Fruit fly (Drosophila melanogaster): ENCODE results near the gene CG17928.

CG17928 gene

dm6 chr2L:16815989-16816749 is 24.8 kb downstream of the CG17928 start, which contains the start of gene mdy (continued):
- TF ChIP-seq ken (GFP tag; IDR thresholded peaks at IDR 0.05) (peak; percentile 60; the same call in 1 of the 3 replicates), so (GFP tag; IDR thresholded peaks at IDR 0.05) (no peak), CG8478 (optimal IDR thresholded peaks at IDR 0.05) (no peak), zfh1 (GFP tag; IDR thresholded peaks at IDR 0.05) (peak; percentile 60; the same call in 2 of the 3 replicates), CG14441 (GFP tag; IDR thresholded peaks at IDR 0.05) (peak; percentile 47), MBD-R2 (GFP tag; IDR thresholded peaks at IDR 0.05) (no peak; the same call in 1 of the 2 replicates), CG34422 (GFP tag; IDR thresholded peaks at IDR 0.05) (peak; percentile 15; the same call in 2 of the 3 replicates), CG6689 (GFP tag; IDR thresholded peaks at IDR 0.05) (peak; percentile 60; the same call in 1 of the 2 replicates), CG33557 (GFP tag; optimal IDR thresholded peaks at IDR 0.05) (peak; percentile 45), CG11085 (GFP tag; IDR thresholded peaks at IDR 0.05) (no peak; the same call in 1 of the 2 replicates), BtbVII (GFP tag; optimal IDR thresholded peaks at IDR 0.05) (no peak), Bdp1 (GFP tag; optimal IDR thresholded peaks at IDR 0.05) (peak; percentile 37), CG12744 (GFP tag; optimal IDR thresholded peaks at IDR 0.05) (peak; percentile 13), B-H2 (GFP tag; optimal IDR thresholded peaks at IDR 0.05) (peak; percentile 24), zfh2 (GFP tag; optimal IDR thresholded peaks at IDR 0.05) (peak; percentile 41), ems (GFP tag; optimal IDR thresholded peaks at IDR 0.05) (peak; percentile 48), ara (GFP tag; IDR thresholded peaks at IDR 0.05) (peak; percentile 64), oc (tag; optimal IDR thresholded peaks at IDR 0.05) (no peak), NK7.1 (GFP tag; optimal IDR thresholded peaks at IDR 0.05) (no peak), unpg (GFP tag; optimal IDR thresholded peaks at IDR 0.05) (peak; percentile 50), mirr (GFP tag; optimal IDR thresholded peaks at IDR 0.05) (no peak), dysf (GFP tag; IDR thresholded peaks at IDR 0.05) (peak; percentile 55; the same call in 2 of the 3 replicates), Mrtf (GFP tag; IDR thresholded peaks at IDR 0.05) (peak; percentile 47; the same call in 1 of the 3 replicates), bowl (GFP tag; IDR thresholded peaks at IDR 0.05) (no peak), bcd (GFP tag; optimal IDR thresholded peaks at IDR 0.05) (peak; percentile 28), peb (GFP tag; IDR thresholded peaks at IDR 0.05) (no peak), TFAM (GFP tag; optimal IDR thresholded peaks at IDR 0.05) (no peak), CG13624 (GFP tag; optimal IDR thresholded peaks at IDR 0.05) (no peak), luna (GFP tag; optimal IDR thresholded peaks at IDR 0.05) (no peak), Sox102F (GFP tag; optimal IDR thresholded peaks at IDR 0.05) (peak; percentile 60), lbe (GFP tag; optimal IDR thresholded peaks at IDR 0.05) (peak; percentile 61), bigmax (GFP tag; optimal IDR thresholded peaks at IDR 0.05) (no peak), Six4 (GFP tag; optimal IDR thresholded peaks at IDR 0.05) (peak; percentile 33), row (GFP tag; IDR thresholded peaks at IDR 0.05) (peak; percentile 89), bab2 (GFP tag; optimal IDR thresholded peaks at IDR 0.05) (peak; percentile 63), CG2199 (GFP tag; IDR thresholded peaks at IDR 0.05) (0 out of 3 replicates have a peak, but pooled peaks have one; percentile 61), HLH54F (GFP tag; optimal IDR thresholded peaks at IDR 0.05) (peak; percentile 53), CG7839 (tag; optimal IDR thresholded peaks at IDR 0.05) (peak; percentile 44), CG17385 (GFP tag; optimal IDR thresholded peaks at IDR 0.05) (no peak), Oaz (GFP tag; IDR thresholded peaks at IDR 0.05) (0 out of 2 replicates have a peak, but pooled peaks have one; percentile 12), ftz-f1 (GFP tag; optimal IDR thresholded peaks at IDR 0.05) (no peak), CG10267 (tag; optimal IDR thresholded peaks at IDR 0.05) (peak; percentile 62), CG11093 (GFP tag; IDR thresholded peaks at IDR 0.05) (0 out of 3 replicates have a peak, but pooled peaks have one; percentile 25), Xrp1 (GFP tag; IDR thresholded peaks at IDR 0.05) (peak; percentile 56), NC2α (GFP tag; optimal IDR thresholded peaks at IDR 0.05) (peak; percentile 6), Sry-β (GFP tag; optimal IDR thresholded peaks at IDR 0.05) (peak; percentile 99), CG4730 (GFP tag; IDR thresholded peaks at IDR 0.05) (peak; percentile 30; the same call in 1 of the 2 replicates), Adf1 (GFP tag; IDR thresholded peaks at IDR 0.05) (no peak; the same call in 1 of the 2 replicates), CG14050 (GFP tag; IDR thresholded peaks at IDR 0.05) (peak; percentile 26; the same call in 1 of the 3 replicates), ase (GFP tag; IDR thresholded peaks at IDR 0.05) (peak; percentile 44; the same call in 1 of the 3 replicates)
